Worm (Caenorhabditis elegans): ENCODE results near the gene kbp-3.
A peak's percentile ranks its signal among the peaks of the same experiment; 100 is the strongest.

Gene kbp-3

ce11 chrII:14407332-14408270 lies 17.7 kb upstream of the kbp-3 start (continued):
- TF ChIP-seq ama-1 (optimal IDR thresholded peaks at IDR 0.05) (peak; percentile 86), ceh-88 (GFP tag; IDR thresholded peaks at IDR 0.05) (no peak), lin-14 (GFP tag; optimal IDR thresholded peaks at IDR 0.05) (no peak), egl-13 (tag; optimal IDR thresholded peaks at IDR 0.05) (no peak), skn-1 (tag; optimal IDR thresholded peaks at IDR 0.05) (peak; percentile 14), lsy-2 (tag; optimal IDR thresholded peaks at IDR 0.05) (peak in 1 of 2 experiments; percentile 62), snpc-4 (tag; optimal IDR thresholded peaks at IDR 0.05) (no peak), nhr-85 (tag) (no peak)

- TF ChIP-seq mep-1 (tag; optimal IDR thresholded peaks at IDR 0.05) (peak; percentile 68), fkh-10 (GFP tag; optimal IDR thresholded peaks at IDR 0.05) (no peak), ztf-4 (tag; optimal IDR thresholded peaks at IDR 0.05) (no peak), isw-1 (GFP tag; IDR thresholded peaks at IDR 0.05) (no peak), nhr-84 (tag; optimal IDR thresholded peaks at IDR 0.05) (no peak), nhr-28 (tag; optimal IDR thresholded peaks at IDR 0.05) (no peak)
Measured at ce11 chrII:14406117-14406935, 16.4 kb upstream of the kbp-3 start.

ce11 chrII:14405489-14406059 lies 15.7 kb upstream of the kbp-3 start:
- TF ChIP-seq ceh-82 (tag; optimal IDR thresholded peaks at IDR 0.05), result no peak
- TF ChIP-seq nhr-11 (tag; optimal IDR thresholded peaks at IDR 0.05), result no peak
- no peak for TF ChIP-seq pqm-1 (tag; optimal IDR thresholded peaks at IDR 0.05)
- peak; percentile 22 for TF ChIP-seq mep-1 (tag; optimal IDR thresholded peaks at IDR 0.05)
- peak; percentile 13 for TF ChIP-seq ama-1 (optimal IDR thresholded peaks at IDR 0.05)
- TF ChIP-seq lin-14 (GFP tag; optimal IDR thresholded peaks at IDR 0.05), result no peak
- no peak for TF ChIP-seq snu-23 (GFP tag; optimal IDR thresholded peaks at IDR 0.05)
- TF ChIP-seq elt-3 (tag; optimal IDR thresholded peaks at IDR 0.05), result no peak
- TF ChIP-seq swsn-7 (tag; optimal IDR thresholded peaks at IDR 0.05), result no peak
- TF ChIP-seq lin-15B (tag; optimal IDR thresholded peaks at IDR 0.05), result no peak

- TF ChIP-seq lin-13 (GFP tag; optimal IDR thresholded peaks at IDR 0.05) (peak; percentile 26), mdl-1 (tag; optimal IDR thresholded peaks at IDR 0.05) (peak in 1 of 2 experiments; percentile 67), aly-2 (tag; optimal IDR thresholded peaks at IDR 0.05) (no peak), vab-15 (tag; optimal IDR thresholded peaks at IDR 0.05) (no peak), ama-1 (optimal IDR thresholded peaks at IDR 0.05) (no peak), fkh-8 (tag; optimal IDR thresholded peaks at IDR 0.05) (peak; percentile 87), pqm-1 (tag; optimal IDR thresholded peaks at IDR 0.05) (no peak), elt-3 (tag; optimal IDR thresholded peaks at IDR 0.05) (peak in 2 of 6 experiments; percentile 10 to 69), swsn-7 (tag; optimal IDR thresholded peaks at IDR 0.05) (peak; percentile 86), efl-1 (optimal IDR thresholded peaks at IDR 0.05) (peak; percentile 65 to 72), efl-1 (GFP tag; optimal IDR thresholded peaks at IDR 0.05 in 1 of 2) (peak; percentile 26 to 61), lsy-2 (tag; optimal IDR thresholded peaks at IDR 0.05) (peak; percentile 61 to 67), ceh-90 (tag; optimal IDR thresholded peaks at IDR 0.05) (no peak), nhr-237 (tag; optimal IDR thresholded peaks at IDR 0.05) (no peak), hpl-2 (GFP tag; optimal IDR thresholded peaks at IDR 0.05) (no peak), rnt-1 (tag; optimal IDR thresholded peaks at IDR 0.05) (peak; percentile 50), C04F5.9 (tag; optimal IDR thresholded peaks at IDR 0.05) (no peak), elt-2 (tag; optimal IDR thresholded peaks at IDR 0.05) (no peak), unc-86 (tag; optimal IDR thresholded peaks at IDR 0.05) (peak; percentile 85), zip-4 (GFP tag; optimal IDR thresholded peaks at IDR 0.05) (peak; percentile 17), nhr-28 (tag; optimal IDR thresholded peaks at IDR 0.05) (no peak), ztf-4 (tag; optimal IDR thresholded peaks at IDR 0.05) (peak; percentile 91), mab-9 (GFP tag; IDR thresholded peaks at IDR 0.05) (peak; percentile 51; the same call in 1 of the 2 replicates), ces-1 (GFP tag; optimal IDR thresholded peaks at IDR 0.05) (no peak), efl-3 (GFP tag; optimal IDR thresholded peaks at IDR 0.05) (peak; percentile 55), nhr-90 (tag; optimal IDR thresholded peaks at IDR 0.05; ENCODE audit: poor library complexity) (peak; percentile 82), sptf-1 (tag; optimal IDR thresholded peaks at IDR 0.05) (no peak)
Measured at ce11 chrII:14404741-14405488, 15.0 kb upstream of the kbp-3 start.
